Worm (Caenorhabditis elegans): Measurements from ENCODE around the gene R05G6.10.

R05G6.10 gene

DNA sequence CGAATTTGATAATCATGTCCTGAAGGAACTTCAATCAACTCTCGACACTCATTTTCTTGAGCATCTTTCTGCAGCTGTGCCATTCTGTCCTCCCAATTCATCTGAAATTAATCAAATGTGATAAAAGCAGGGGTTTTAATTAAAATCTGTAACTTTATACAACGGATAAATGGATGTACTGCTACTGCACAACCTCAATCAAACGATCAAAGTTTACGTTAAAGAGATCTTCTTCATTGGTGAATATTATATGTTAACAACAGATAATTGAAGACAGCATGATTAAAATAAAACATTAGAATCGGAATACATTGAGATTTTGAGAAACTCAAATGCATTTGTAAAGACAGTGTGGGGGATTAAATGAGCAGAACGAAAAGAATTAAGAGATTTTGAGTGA lies 35.9 kb upstream of the R05G6.10 start, which contains the start of gene F32E10.5:
Gene F32E10.5, minus strand, starts transcription at position 101 of the 400 bp plus-strand sequence.
- TF ChIP-seq drap-1 (GFP tag; optimal IDR thresholded peaks at IDR 0.05) (no peak), flh-1 (GFP tag; optimal IDR thresholded peaks at IDR 0.05) (no peak), nhr-28 (tag; optimal IDR thresholded peaks at IDR 0.05) (no peak), pha-4 (tag; optimal IDR thresholded peaks at IDR 0.05) (no peak), ztf-11 (tag; optimal IDR thresholded peaks at IDR 0.05) (no peak), cnd-1 (tag; optimal IDR thresholded peaks at IDR 0.05) (no peak), mep-1 (tag; optimal IDR thresholded peaks at IDR 0.05) (no peak), lsy-2 (tag; optimal IDR thresholded peaks at IDR 0.05) (no peak), ces-1 (GFP tag; optimal IDR thresholded peaks at IDR 0.05) (no peak), elt-1 (tag; optimal IDR thresholded peaks at IDR 0.05; ENCODE audit: borderline replicate concordance, insufficient read depth) (no peak), ceh-43 (GFP tag; optimal IDR thresholded peaks at IDR 0.05) (no peak), mab-5 (tag; optimal IDR thresholded peaks at IDR 0.05) (no peak), unc-62 (GFP tag; optimal IDR thresholded peaks at IDR 0.05) (no peak), ceh-39 (tag; optimal IDR thresholded peaks at IDR 0.05) (no peak), unc-120 (tag; optimal IDR thresholded peaks at IDR 0.05; ENCODE audit: poor library complexity, severe bottlenecking) (no peak)

DNA sequence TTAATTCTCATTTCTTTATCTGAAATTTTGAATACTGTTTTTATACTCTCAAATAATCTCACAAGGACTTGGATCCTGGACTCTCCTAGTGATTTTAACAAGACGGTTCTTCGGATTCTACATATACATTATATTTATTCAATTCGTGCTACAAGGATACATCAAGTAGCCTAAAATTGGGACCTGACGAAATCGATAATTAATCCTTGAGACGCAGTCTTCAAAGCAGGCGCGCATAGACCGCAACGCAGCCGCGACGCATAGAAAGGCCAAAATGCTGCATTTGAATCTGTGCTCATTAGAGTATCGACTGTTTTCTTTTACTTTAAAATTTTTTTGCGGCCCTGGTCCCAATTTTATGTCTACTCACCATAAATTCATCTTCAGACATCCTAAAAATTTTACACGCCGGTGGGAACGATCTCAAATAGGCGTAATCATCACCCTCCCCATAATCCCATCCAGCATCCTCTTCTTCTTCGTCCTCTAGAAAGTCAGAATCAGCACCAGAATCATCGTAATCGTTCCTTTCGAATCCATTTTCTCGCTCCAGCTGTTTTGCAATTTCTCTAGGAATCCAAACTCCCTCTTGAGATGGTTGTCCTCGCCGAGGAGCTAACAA lies 32.9 kb upstream of the R05G6.10 start, which contains the start of gene cec-4:
Gene cec-4, plus strand, starts transcription at position 572 of the 622 bp plus-strand sequence.
- TF ChIP-seq ces-1 (GFP tag; optimal IDR thresholded peaks at IDR 0.05) (peak; percentile 9), ceh-39 (tag; optimal IDR thresholded peaks at IDR 0.05) (peak; percentile 97), mls-2 (tag; optimal IDR thresholded peaks at IDR 0.05) (no peak), ztf-11 (tag; optimal IDR thresholded peaks at IDR 0.05) (no peak), hlh-1 (tag; optimal IDR thresholded peaks at IDR 0.05) (peak; percentile 50)

DNA sequence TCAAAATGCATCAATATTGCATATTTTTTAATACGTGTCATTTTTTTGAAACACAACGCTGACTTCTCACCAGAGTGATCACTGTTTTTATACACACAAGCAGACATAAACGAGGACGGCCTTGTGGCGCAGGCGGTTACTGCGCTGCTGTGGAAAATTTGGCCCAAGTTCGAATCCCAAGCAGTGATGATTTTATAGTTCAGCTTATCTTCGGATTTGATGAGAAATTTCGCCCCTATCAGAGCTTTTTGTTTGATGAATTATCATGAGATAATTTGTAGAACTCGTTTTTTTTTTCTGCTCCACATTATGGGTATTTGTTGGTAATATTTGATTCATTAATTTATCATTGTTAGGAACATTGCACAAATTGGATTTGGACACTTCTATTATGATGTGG lies 31.6 kb upstream of the R05G6.10 start:
- TF ChIP-seq sptf-1 (tag; optimal IDR thresholded peaks at IDR 0.05) (peak; percentile 98), nhr-12 (tag; optimal IDR thresholded peaks at IDR 0.05) (no peak), flh-1 (GFP tag; optimal IDR thresholded peaks at IDR 0.05) (peak; percentile 84), mab-5 (tag; optimal IDR thresholded peaks at IDR 0.05) (no peak), elt-3 (tag; optimal IDR thresholded peaks at IDR 0.05) (peak; percentile 85), ceh-39 (tag; optimal IDR thresholded peaks at IDR 0.05) (no peak), ztf-11 (tag; optimal IDR thresholded peaks at IDR 0.05) (peak; percentile 57), ham-2 (GFP tag; optimal IDR thresholded peaks at IDR 0.05) (peak; percentile 98), tbx-8 (GFP tag; optimal IDR thresholded peaks at IDR 0.05) (peak; percentile 88), unc-62 (GFP tag; optimal IDR thresholded peaks at IDR 0.05) (peak; percentile 73), cnd-1 (tag; optimal IDR thresholded peaks at IDR 0.05) (peak; percentile 95), unc-120 (tag; optimal IDR thresholded peaks at IDR 0.05; ENCODE audit: poor library complexity, severe bottlenecking) (peak; percentile 96), drap-1 (GFP tag; optimal IDR thresholded peaks at IDR 0.05) (peak; percentile 98), lin-32 (GFP tag; optimal IDR thresholded peaks at IDR 0.05) (peak; percentile 94), nhr-76 (tag; optimal IDR thresholded peaks at IDR 0.05) (peak; percentile 10), ceh-43 (GFP tag; optimal IDR thresholded peaks at IDR 0.05) (peak; percentile 94), M03D4.4 (tag; optimal IDR thresholded peaks at IDR 0.05) (peak; percentile 97), pha-4 (tag; optimal IDR thresholded peaks at IDR 0.05) (peak; percentile 41), snpc-4 (tag; optimal IDR thresholded peaks at IDR 0.05) (no peak), lsy-2 (tag; optimal IDR thresholded peaks at IDR 0.05) (peak; percentile 57), mep-1 (tag; optimal IDR thresholded peaks at IDR 0.05) (peak; percentile 88), zip-8 (tag; optimal IDR thresholded peaks at IDR 0.05) (no peak), ceh-83 (GFP tag; optimal IDR thresholded peaks at IDR 0.05) (peak; percentile 98), hlh-1 (tag; optimal IDR thresholded peaks at IDR 0.05) (peak; percentile 7), elt-1 (tag; optimal IDR thresholded peaks at IDR 0.05; ENCODE audit: borderline replicate concordance, insufficient read depth) (peak; percentile 41), nhr-237 (tag; optimal IDR thresholded peaks at IDR 0.05) (peak; percentile 76), sem-2 (GFP tag; optimal IDR thresholded peaks at IDR 0.05) (peak; percentile 88), nhr-28 (tag; optimal IDR thresholded peaks at IDR 0.05) (peak; percentile 82), ces-1 (GFP tag; optimal IDR thresholded peaks at IDR 0.05) (no peak), bed-3 (GFP tag; optimal IDR thresholded peaks at IDR 0.05) (peak; percentile 93), unc-39 (tag; optimal IDR thresholded peaks at IDR 0.05) (no peak), nhr-2 (tag; optimal IDR thresholded peaks at IDR 0.05) (no peak), blmp-1 (tag; optimal IDR thresholded peaks at IDR 0.05) (peak; percentile 8), mls-2 (tag; optimal IDR thresholded peaks at IDR 0.05) (peak; percentile 98), lin-13 (tag; optimal IDR thresholded peaks at IDR 0.05) (peak; percentile 64)
